Worm (Caenorhabditis elegans) whole organism, midembryonic: ENCODE measurements around the gene F13A2.9.

Source experiments
- T22C8.4 ChIP-seq: fragments of 200-800 bp; sonication (Bioruptor generic); IDR thresholded peaks from 2 replicates; pipeline ENCODE4 v1.3.6; 2022; ENCODE audit warnings: missing genetic modification characterization, missing compliant biosample characterization
- cog-1 ChIP-seq: sonication (generic microtip); optimal IDR thresholded peaks from 2 replicates; lab custom pipeline; 2016; ENCODE audit warnings: missing genetic modification characterization, missing compliant biosample characterization
- flt-1 ChIP-seq: fragments of 200-800 bp; sonication (Bioruptor generic); IDR thresholded peaks from 2 replicates; pipeline ENCODE4 v1.3.6; 2022; ENCODE audit warnings: missing genetic modification characterization, missing compliant biosample characterization
- klf-2 ChIP-seq: fragments of 200-800 bp; sonication (Bioruptor generic); conservative IDR thresholded peaks from 2 replicates; pipeline ENCODE4 v1.3.6; 2022; ENCODE audit warnings: missing genetic modification reagents, missing genetic modification characterization, missing compliant biosample characterization
- med-1 ChIP-seq: sonication (generic microtip); optimal IDR thresholded peaks from 2 replicates; lab custom pipeline; 2017; ENCODE audit warnings: missing genetic modification characterization, mild to moderate bottlenecking, missing compliant biosample characterization, antibody characterized with exemption, missing genetic modification reagents; ENCODE audit not compliant: insufficient read depth
- ref-1 ChIP-seq: fragments of 200-800 bp; sonication (Bioruptor generic); conservative IDR thresholded peaks from 2 replicates; pipeline ENCODE4 v1.3.6; 2022; ENCODE audit warnings: missing genetic modification reagents, missing genetic modification characterization, missing compliant biosample characterization
- tab-1 ChIP-seq: fragments of 200-800 bp; sonication (Bioruptor generic); IDR thresholded peaks from 2 replicates; pipeline ENCODE4 v1.3.6; 2022; ENCODE audit warnings: missing genetic modification characterization, missing compliant biosample characterization
- ztf-23 ChIP-seq: fragments of 200-800 bp; sonication (Bioruptor generic); IDR thresholded peaks from 2 replicates; pipeline ENCODE4 v1.3.6; 2022; ENCODE audit warnings: missing genetic modification reagents, missing genetic modification characterization, missing compliant biosample characterization
- ztf-29 ChIP-seq: fragments of 200-800 bp; sonication (Bioruptor generic); IDR thresholded peaks from 2 replicates; pipeline ENCODE4 v1.3.6; 2022; ENCODE audit warnings: missing genetic modification reagents, missing genetic modification characterization, missing compliant biosample characterization

F13A2.9 gene

DNA sequence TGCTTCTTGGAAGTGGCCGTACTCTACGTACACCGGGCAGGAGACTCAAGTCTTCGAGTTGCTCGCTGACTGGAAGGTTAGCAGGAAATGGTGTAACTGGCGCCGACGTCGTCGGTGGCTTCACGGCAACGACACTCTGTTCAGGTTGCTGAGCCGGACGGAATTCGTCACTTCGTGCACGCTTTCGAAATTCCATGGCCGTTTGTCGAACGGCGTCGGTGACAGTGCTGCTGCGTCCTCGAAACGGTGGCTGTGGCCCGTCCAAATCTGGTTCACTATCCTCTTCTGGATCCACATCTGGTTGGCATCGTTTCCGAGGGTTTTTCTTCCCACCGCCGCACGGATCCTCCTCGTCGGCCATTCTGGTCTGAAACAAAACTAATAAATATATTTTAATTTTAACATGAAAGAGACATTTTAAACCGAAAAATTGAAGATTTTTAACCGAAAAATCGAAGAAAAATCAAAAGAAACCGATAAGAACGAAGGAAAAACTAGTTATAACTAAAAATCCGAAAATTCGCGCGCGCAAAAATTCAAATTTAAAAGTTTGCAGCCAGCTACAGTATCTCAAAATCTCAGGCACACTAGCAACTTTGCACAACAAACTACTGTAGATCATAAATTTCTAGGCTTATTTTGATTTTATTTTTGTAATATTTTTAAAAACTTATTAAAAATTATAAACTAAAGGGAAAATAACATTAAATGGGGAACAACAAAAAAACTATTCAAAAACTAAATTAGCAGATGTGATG, 11.3 kb downstream of the F13A2.9 start, which contains the start of gene F32D1.7:
F32D1.7 (minus strand) TSS at position 367 of the 758 bp plus-strand sequence.
- TF ChIP-seq tab-1 (GFP tag; lab: Robert Waterston, UW): no peak
- TF ChIP-seq T22C8.4 (GFP tag; lab: Robert Waterston, UW): no peak

DNA sequence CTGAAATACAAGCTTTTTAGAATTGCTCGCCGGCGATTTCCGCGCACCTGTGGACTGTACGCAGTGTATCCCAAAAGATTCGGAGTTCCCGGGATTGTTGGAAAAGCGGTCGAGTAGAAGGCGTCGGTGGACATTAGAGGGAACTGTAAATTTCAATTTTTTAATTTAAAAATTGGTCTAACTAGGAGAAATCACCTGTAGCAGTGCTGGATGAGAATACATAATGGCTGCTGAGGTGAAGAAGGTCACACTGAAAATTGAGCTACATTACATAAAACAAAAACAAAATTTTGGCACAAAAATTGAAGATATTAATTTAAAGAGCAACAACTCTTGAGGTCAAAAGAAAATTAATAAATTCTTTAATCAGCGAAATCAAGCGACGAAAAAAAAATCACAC, 12.7 kb downstream of the F13A2.9 start, which contains the start of gene neg-1:
neg-1 (minus strand) TSS at position 250 of the 400 bp plus-strand sequence.
- TF ChIP-seq ztf-29 (no peak), T22C8.4 (GFP tag; lab: Robert Waterston, UW) (no peak), tab-1 (GFP tag; lab: Robert Waterston, UW) (no peak), ref-1 (GFP tag; lab: Robert Waterston, UW) (no peak), flt-1 (GFP tag; lab: Robert Waterston, UW) (no peak), med-1 (GFP tag; lab: Kevin White, UChicago) (no peak), ztf-23 (GFP tag; lab: Robert Waterston, UW) (no peak), cog-1 (tag; lab: Kevin White, UChicago) (no peak), klf-2 (GFP tag; lab: Robert Waterston, UW) (no peak)

DNA sequence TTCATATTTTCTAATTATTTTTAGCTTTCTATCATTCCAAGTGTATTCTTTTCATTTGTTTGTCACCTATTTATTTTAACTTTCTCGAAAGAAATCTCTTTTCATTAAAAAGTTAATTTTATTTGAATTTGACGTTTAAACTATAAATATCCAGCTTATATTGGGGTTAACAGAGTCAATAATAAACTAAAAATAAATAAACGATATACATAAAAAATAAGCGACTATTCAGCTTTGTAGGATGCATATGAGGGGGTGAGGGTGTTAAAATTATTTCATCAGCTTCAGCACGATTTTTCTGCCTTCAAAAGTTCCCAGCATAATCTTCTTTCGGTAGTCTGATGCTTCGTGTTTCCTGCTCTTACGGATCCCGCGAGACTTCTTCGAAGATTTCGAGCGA, 13.6 kb downstream of the F13A2.9 start:
- TF ChIP-seq flt-1 (GFP tag; lab: Robert Waterston, UW): no peak
- no peak for TF ChIP-seq med-1 (GFP tag; lab: Kevin White, UChicago)
- TF ChIP-seq ztf-23 (GFP tag; lab: Robert Waterston, UW): no peak
- TF ChIP-seq ref-1 (GFP tag; lab: Robert Waterston, UW): no peak
- no peak for TF ChIP-seq klf-2 (GFP tag; lab: Robert Waterston, UW)
- no peak for TF ChIP-seq cog-1 (tag; lab: Kevin White, UChicago)
- no peak for TF ChIP-seq tab-1 (GFP tag; lab: Robert Waterston, UW)
- no peak for TF ChIP-seq ztf-29
- TF ChIP-seq T22C8.4 (GFP tag; lab: Robert Waterston, UW): no peak

DNA sequence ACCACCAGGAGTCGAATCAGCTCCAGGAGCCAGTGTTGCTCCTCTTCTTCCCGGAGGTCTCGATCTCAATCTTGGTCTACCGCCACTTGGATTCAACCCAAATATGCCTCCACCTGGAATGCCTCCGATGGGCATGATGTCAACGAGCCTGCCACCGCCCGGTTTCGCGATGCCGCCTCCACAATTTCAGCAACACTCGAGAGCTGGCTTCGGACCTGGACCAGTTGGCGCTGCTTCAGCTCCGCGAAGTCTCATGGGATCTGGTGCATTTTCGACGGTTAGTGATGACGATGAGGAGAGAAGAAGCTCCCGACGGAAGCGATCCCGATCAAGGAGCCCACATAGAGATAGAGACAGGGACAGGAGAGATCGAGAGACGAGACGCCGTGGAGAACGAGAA, 14.3 kb downstream of the F13A2.9 start:
- TF ChIP-seq med-1 (GFP tag; lab: Kevin White, UChicago) (no peak), ref-1 (GFP tag; lab: Robert Waterston, UW) (no peak), T22C8.4 (GFP tag; lab: Robert Waterston, UW) (no peak), ztf-29 (no peak), flt-1 (GFP tag; lab: Robert Waterston, UW) (no peak), ztf-23 (GFP tag; lab: Robert Waterston, UW) (no peak), tab-1 (GFP tag; lab: Robert Waterston, UW) (no peak), cog-1 (tag; lab: Kevin White, UChicago) (no peak), klf-2 (GFP tag; lab: Robert Waterston, UW) (no peak)

- TF ChIP-seq klf-2 (GFP tag; lab: Robert Waterston, UW) (no peak), ref-1 (GFP tag; lab: Robert Waterston, UW) (no peak), ztf-23 (GFP tag; lab: Robert Waterston, UW) (no peak), tab-1 (GFP tag; lab: Robert Waterston, UW) (no peak), flt-1 (GFP tag; lab: Robert Waterston, UW) (no peak), med-1 (GFP tag; lab: Kevin White, UChicago) (no peak), T22C8.4 (GFP tag; lab: Robert Waterston, UW) (no peak), cog-1 (tag; lab: Kevin White, UChicago) (no peak), ztf-29 (no peak)
These were observed 15.9 kb downstream of the F13A2.9 start, which contains the start of the genes gmpr-1 and fipp-1 for ce11 chrV:4371309-4371933. gmpr-1 (minus strand) TSS chrV:4371383. fipp-1 (plus strand) TSS chrV:4371807.

DNA sequence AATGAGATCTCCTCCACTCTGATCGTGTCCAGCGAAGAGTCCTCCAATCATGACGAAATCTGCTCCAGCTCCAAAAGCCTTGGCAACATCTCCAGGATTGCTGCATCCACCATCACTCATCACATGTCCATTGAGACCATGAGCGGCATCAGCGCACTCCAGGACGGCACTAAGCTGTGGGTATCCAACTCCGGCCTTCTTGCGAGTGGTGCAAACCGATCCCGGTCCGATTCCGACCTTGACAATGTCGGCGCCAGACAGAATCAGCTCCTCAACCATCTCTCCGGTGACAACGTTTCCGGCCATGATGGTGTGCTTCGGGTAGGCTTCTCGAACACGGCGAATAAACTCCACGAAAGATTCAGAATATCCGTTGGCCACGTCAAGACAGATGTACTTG, 16.8 kb downstream of the F13A2.9 start:
- no peak for TF ChIP-seq ztf-29
- no peak for TF ChIP-seq tab-1 (GFP tag; lab: Robert Waterston, UW)
- TF ChIP-seq cog-1 (tag; lab: Kevin White, UChicago): no peak
- no peak for TF ChIP-seq klf-2 (GFP tag; lab: Robert Waterston, UW)
- TF ChIP-seq ref-1 (GFP tag; lab: Robert Waterston, UW): no peak
- no peak for TF ChIP-seq med-1 (GFP tag; lab: Kevin White, UChicago)
- TF ChIP-seq ztf-23 (GFP tag; lab: Robert Waterston, UW): no peak
- TF ChIP-seq T22C8.4 (GFP tag; lab: Robert Waterston, UW): no peak

DNA sequence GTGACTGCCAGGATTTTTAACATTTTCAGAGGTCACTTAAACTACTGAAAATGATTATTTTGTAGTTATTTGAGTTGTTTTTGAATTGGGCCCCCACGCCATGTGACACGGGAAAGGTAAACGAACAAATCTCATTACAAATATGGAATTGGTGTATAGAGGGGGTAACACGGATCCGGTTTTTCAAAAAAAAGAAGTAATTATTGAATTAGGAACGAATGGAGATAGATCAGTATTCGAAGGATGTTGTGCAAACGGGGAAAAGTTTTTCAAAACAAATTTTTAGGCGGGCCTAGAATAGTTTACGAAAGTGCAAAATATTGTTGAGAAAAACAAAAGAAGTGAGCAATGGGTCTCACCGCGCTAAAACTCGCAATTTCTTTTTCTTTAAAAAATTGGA, 20.9 kb downstream of the F13A2.9 start, which contains the start of gene F32D1.11:
F32D1.11 (minus strand) TSS at position 101 of the 400 bp plus-strand sequence.
- TF ChIP-seq med-1 (GFP tag; lab: Kevin White, UChicago) (no peak), cog-1 (tag; lab: Kevin White, UChicago) (no peak), flt-1 (GFP tag; lab: Robert Waterston, UW) (no peak)

DNA sequence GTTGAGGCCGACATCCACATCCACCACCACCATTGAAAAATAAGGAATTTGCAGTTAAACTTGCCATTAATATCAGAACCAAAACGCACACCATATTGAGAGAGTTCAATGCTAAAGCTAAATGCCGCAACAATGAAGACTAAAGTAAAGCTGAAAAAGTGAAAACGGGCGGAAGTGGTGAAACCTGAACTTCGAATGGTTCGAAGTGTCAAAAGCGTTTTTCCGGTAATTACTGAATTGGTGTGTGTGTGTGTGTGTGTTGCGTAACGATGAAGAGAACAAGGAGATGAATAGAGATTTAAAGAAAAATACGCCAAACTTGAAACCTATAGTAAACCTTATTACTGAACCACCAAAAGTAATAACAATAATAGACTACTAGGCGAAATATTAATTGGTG, 22.8 kb downstream of the F13A2.9 start, which contains the start of gene grl-13:
grl-13 (minus strand) TSS at position 101 of the 400 bp plus-strand sequence.
- TF ChIP-seq med-1 (GFP tag; lab: Kevin White, UChicago) (no peak), ref-1 (GFP tag; lab: Robert Waterston, UW) (no peak), klf-2 (GFP tag; lab: Robert Waterston, UW) (no peak), cog-1 (tag; lab: Kevin White, UChicago) (no peak)

ce11 chrV:4361505-4361904, 25.8 kb downstream of the F13A2.9 start, which contains the start of gene F32D1.3:
F32D1.3 (minus strand) TSS chrV:4361569.
- TF ChIP-seq T22C8.4 (GFP tag; lab: Robert Waterston, UW): no peak
- no peak for TF ChIP-seq ztf-23 (GFP tag; lab: Robert Waterston, UW)
- no peak for TF ChIP-seq klf-2 (GFP tag; lab: Robert Waterston, UW)
